Fruit fly (Drosophila melanogaster) whole organism, embryonic: Measurements from ENCODE around the gene Sec23.
A peak's percentile ranks its signal among the peaks of the same experiment; 100 is the strongest.

ENCODE experiments used
- ATbp ChIP-seq: fragments of 200-800 bp; sonication (Bioruptor generic); optimal IDR thresholded peaks from 2 replicates; lab custom pipeline; 2017; ENCODE audit warnings: missing biosample characterization, mild to moderate bottlenecking, missing genetic modification characterization, missing genetic modification reagents
- Antp ChIP-seq: fragments of 200-800 bp; sonication (Bioruptor generic); optimal IDR thresholded peaks from 3 replicates; lab custom pipeline; 2016; ENCODE audit warnings: missing biosample characterization, missing genetic modification characterization
- Atf-2 ChIP-seq: fragments of 200-800 bp; sonication (Bioruptor generic); optimal IDR thresholded peaks from 2 replicates; lab custom pipeline; 2016; ENCODE audit warnings: missing biosample characterization, missing genetic modification characterization
- Atf3 ChIP-seq: fragments of 200-800 bp; sonication (Bioruptor generic); optimal IDR thresholded peaks from 3 replicates; lab custom pipeline; 2016; ENCODE audit warnings: missing biosample characterization, missing genetic modification characterization
- B-H1 ChIP-seq: fragments of 200-800 bp; sonication (Bioruptor generic); IDR thresholded peaks from 3 replicates; pipeline ENCODE4 v1.3.6; 2022; ENCODE audit warnings: missing biosample characterization, missing genetic modification characterization
- CG10431 ChIP-seq: fragments of 200-800 bp; sonication (Bioruptor generic); optimal IDR thresholded peaks from 3 replicates; lab custom pipeline; 2018; ENCODE audit warnings: missing biosample characterization, mild to moderate bottlenecking, missing genetic modification characterization
- CG11560 ChIP-seq: fragments of 200-800 bp; sonication (Bioruptor generic); IDR thresholded peaks from 3 replicates; pipeline ENCODE4 v1.3.6; 2022; ENCODE audit warnings: missing biosample characterization, missing genetic modification characterization
- CG12219 ChIP-seq: fragments of 200-800 bp; sonication (Bioruptor generic); optimal IDR thresholded peaks from 3 replicates; lab custom pipeline; 2018; ENCODE audit warnings: missing biosample characterization, mild to moderate bottlenecking, missing genetic modification characterization
- CG15479 ChIP-seq: fragments of 200-800 bp; sonication (Bioruptor generic); optimal IDR thresholded peaks from 3 replicates; lab custom pipeline; 2019; ENCODE audit warnings: missing biosample characterization, mild to moderate bottlenecking, missing genetic modification characterization, moderate library complexity
- CG1602 ChIP-seq: fragments of 200-800 bp; sonication (Bioruptor generic); optimal IDR thresholded peaks from 3 replicates; lab custom pipeline; 2016; ENCODE audit warnings: missing biosample characterization, missing genetic modification characterization
- CG16863 ChIP-seq: fragments of 200-800 bp; sonication (Bioruptor generic); optimal IDR thresholded peaks from 3 replicates; lab custom pipeline; 2016; ENCODE audit warnings: missing biosample characterization, missing genetic modification characterization
- CG30431 ChIP-seq: fragments of 200-800 bp; sonication (Bioruptor generic); optimal IDR thresholded peaks from 2 replicates; lab custom pipeline; 2017; ENCODE audit warnings: missing biosample characterization, missing genetic modification characterization
- CG3065 ChIP-seq: fragments of 200-800 bp; sonication (Bioruptor generic); optimal IDR thresholded peaks from 2 replicates; lab custom pipeline; 2016; ENCODE audit warnings: missing biosample characterization, missing genetic modification characterization
- CG34376 ChIP-seq: fragments of 200-800 bp; sonication (Bioruptor generic); optimal IDR thresholded peaks from 2 replicates; lab custom pipeline; 2018; ENCODE audit warnings: missing biosample characterization, mild to moderate bottlenecking, missing genetic modification characterization
- CG42726 ChIP-seq: fragments of 200-800 bp; sonication (Bioruptor generic); IDR thresholded peaks from 2 replicates; pipeline ENCODE4 v1.3.6; 2022; ENCODE audit warnings: missing biosample characterization, missing genetic modification characterization; ENCODE audit not compliant: partially characterized antibody
- CG5953 ChIP-seq: fragments of 200-800 bp; sonication (Bioruptor generic); IDR thresholded peaks from 2 replicates; pipeline ENCODE4 v1.3.6; 2022; ENCODE audit warnings: missing biosample characterization, missing genetic modification characterization
- CG6813 ChIP-seq: fragments of 200-800 bp; sonication (Bioruptor generic); optimal IDR thresholded peaks from 2 replicates; lab custom pipeline; 2017; ENCODE audit warnings: missing biosample characterization, missing genetic modification characterization, mild to moderate bottlenecking, moderate library complexity, missing genetic modification reagents
- CG8089 ChIP-seq: fragments of 200-800 bp; sonication (Bioruptor generic); optimal IDR thresholded peaks from 3 replicates; lab custom pipeline; 2016; ENCODE audit warnings: missing biosample characterization, missing genetic modification characterization
- CG9876 ChIP-seq: fragments of 200-800 bp; sonication (Bioruptor generic); optimal IDR thresholded peaks from 2 replicates; lab custom pipeline; 2016; ENCODE audit warnings: missing biosample characterization, missing genetic modification characterization
- CrebB ChIP-seq: fragments of 200-800 bp; sonication (Bioruptor generic); optimal IDR thresholded peaks from 3 replicates; lab custom pipeline; 2018; ENCODE audit warnings: missing biosample characterization, mild to moderate bottlenecking, missing genetic modification characterization
- D ChIP-seq, 2 experiments: fragments of 200-800 bp in 1 of 2; fragments of >200 bp in 1 of 2; sonication (Bioruptor generic) in 1 of 2; optimal IDR thresholded peaks; 2 replicates in 1 of 2; 3 replicates in 1 of 2; lab custom pipeline; 2017; ENCODE audit warnings: mild to moderate bottlenecking in 1 of 2, missing biosample characterization in 1 of 2, missing genetic modification characterization in 1 of 2, missing genetic modification reagents in 1 of 2
- Dad ChIP-seq: fragments of 200-800 bp; sonication (Bioruptor generic); optimal IDR thresholded peaks from 3 replicates; lab custom pipeline; 2016; ENCODE audit warnings: missing biosample characterization, missing genetic modification characterization
- Deaf1 ChIP-seq: fragments of 200-800 bp; optimal IDR thresholded peaks from 3 replicates; lab custom pipeline; 2019; ENCODE audit warnings: missing biosample characterization, mild to moderate bottlenecking, missing genetic modification characterization, moderate library complexity
- Dfd ChIP-seq, 2 experiments: fragments of >200 bp; optimal IDR thresholded peaks; 2 replicates each; lab custom pipeline; 2017; ENCODE audit warnings: missing biosample characterization in 2 of 2, missing genetic modification characterization in 2 of 2
- Doc3 ChIP-seq: fragments of 200-800 bp; sonication (Bioruptor generic); IDR thresholded peaks from 3 replicates; pipeline ENCODE4 v1.3.6; 2022; ENCODE audit warnings: missing biosample characterization, missing genetic modification characterization; ENCODE audit not compliant: partially characterized antibody
- Eip74EF ChIP-seq, 2 experiments: fragments of 200-800 bp in 1 of 2; fragments of >200 bp in 1 of 2; sonication (Bioruptor generic) in 1 of 2; optimal IDR thresholded peaks; 2 replicates each; lab custom pipeline; 2017 to 2019; ENCODE audit warnings: missing biosample characterization in 2 of 2, missing genetic modification characterization in 2 of 2, mild to moderate bottlenecking in 1 of 2, moderate library complexity in 1 of 2
- Gsc ChIP-seq: fragments of 200-800 bp; sonication (Bioruptor generic); IDR thresholded peaks from 2 replicates; pipeline ENCODE4 v1.3.6; 2022; ENCODE audit warnings: missing biosample characterization, missing genetic modification characterization
- H2.0 ChIP-seq: fragments of 200-800 bp; sonication (Bioruptor generic); IDR thresholded peaks from 2 replicates; pipeline ENCODE4 v1.3.6; 2022; ENCODE audit warnings: missing biosample characterization, missing genetic modification characterization
- HmgZ ChIP-seq: fragments of 200-800 bp; sonication (Bioruptor generic); optimal IDR thresholded peaks from 2 replicates; lab custom pipeline; 2018; ENCODE audit warnings: missing biosample characterization, mild to moderate bottlenecking, missing genetic modification characterization
- Neu2 ChIP-seq: fragments of 200-800 bp; sonication (Bioruptor generic); optimal IDR thresholded peaks from 3 replicates; lab custom pipeline; 2016; ENCODE audit warnings: missing biosample characterization, missing genetic modification characterization, borderline replicate concordance
- Opbp ChIP-seq: fragments of 200-800 bp; sonication (Bioruptor generic); IDR thresholded peaks from 3 replicates; pipeline ENCODE4 v1.3.6; 2022; ENCODE audit warnings: missing biosample characterization, missing genetic modification characterization; ENCODE audit not compliant: partially characterized antibody
- Rx ChIP-seq: fragments of 200-800 bp; sonication (Bioruptor generic); IDR thresholded peaks from 2 replicates; pipeline ENCODE4 v1.3.6; 2022; ENCODE audit warnings: missing biosample characterization, missing genetic modification characterization
- Sry-δ ChIP-seq: fragments of 200-800 bp; sonication (Bioruptor generic); optimal IDR thresholded peaks from 2 replicates; lab custom pipeline; 2016; ENCODE audit warnings: missing biosample characterization, missing genetic modification characterization
- Stat92E ChIP-seq, 3 experiments: fragments of >200 bp in 2 of 3; fragments of 200-800 bp in 1 of 3; sonication (Bioruptor generic) in 1 of 3; optimal IDR thresholded peaks; 2 replicates each; lab custom pipeline; 2017 to 2019; ENCODE audit warnings: missing biosample characterization in 3 of 3, missing genetic modification characterization in 3 of 3, mild to moderate bottlenecking in 1 of 3, moderate library complexity in 1 of 3
- Trl ChIP-seq, 3 experiments: fragments of >200 bp in 2 of 3; fragments of 200-800 bp in 1 of 3; sonication (Bioruptor generic) in 1 of 3; optimal IDR thresholded peaks; 2 replicates in 1 of 3; 3 replicates in 2 of 3; lab custom pipeline; 2016 to 2017; ENCODE audit warnings: missing biosample characterization in 1 of 3, missing genetic modification characterization in 1 of 3
- bbx ChIP-seq: fragments of 200-800 bp; sonication (Bioruptor generic); IDR thresholded peaks from 2 replicates; pipeline ENCODE4 v1.3.6; 2022; ENCODE audit warnings: missing biosample characterization, missing genetic modification characterization; ENCODE audit not compliant: partially characterized antibody
- chm ChIP-seq: fragments of 200-800 bp; sonication (Bioruptor generic); IDR thresholded peaks from 2 replicates; pipeline ENCODE4 v1.3.6; 2022; ENCODE audit warnings: missing biosample characterization, missing genetic modification characterization
- ci ChIP-seq: fragments of 200-800 bp; sonication (Bioruptor generic); IDR thresholded peaks from 3 replicates; pipeline ENCODE4 v1.3.6; 2022; ENCODE audit warnings: missing biosample characterization, missing genetic modification characterization
- dimm ChIP-seq: fragments of 200-800 bp; sonication (Bioruptor generic); IDR thresholded peaks from 2 replicates; pipeline ENCODE4 v1.3.6; 2022; ENCODE audit warnings: missing biosample characterization, missing genetic modification characterization
- fd102C ChIP-seq: fragments of 200-800 bp; sonication (Bioruptor generic); optimal IDR thresholded peaks from 2 replicates; lab custom pipeline; 2018; ENCODE audit warnings: missing biosample characterization, mild to moderate bottlenecking, missing genetic modification characterization, moderate library complexity
- fd64A ChIP-seq: fragments of 200-800 bp; sonication (Bioruptor generic); optimal IDR thresholded peaks from 3 replicates; lab custom pipeline; 2018; ENCODE audit warnings: missing biosample characterization, mild to moderate bottlenecking, missing genetic modification characterization
- grn ChIP-seq: fragments of 200-800 bp; sonication (Bioruptor generic); optimal IDR thresholded peaks from 3 replicates; lab custom pipeline; 2017; ENCODE audit warnings: missing biosample characterization, missing genetic modification characterization
- ham ChIP-seq: fragments of 200-800 bp; sonication (Bioruptor generic); IDR thresholded peaks from 2 replicates; pipeline ENCODE4 v1.3.6; 2022; ENCODE audit warnings: missing biosample characterization, missing genetic modification characterization
- lab ChIP-seq: fragments of 200-800 bp; sonication (Bioruptor generic); optimal IDR thresholded peaks from 3 replicates; lab custom pipeline; 2017; ENCODE audit warnings: missing biosample characterization, missing genetic modification characterization, mild to moderate bottlenecking, moderate library complexity, missing genetic modification reagents
- onecut ChIP-seq: fragments of 200-800 bp; sonication (Bioruptor generic); IDR thresholded peaks from 2 replicates; pipeline ENCODE4 v1.3.6; 2022; ENCODE audit warnings: missing biosample characterization, missing genetic modification characterization
- sd ChIP-seq: fragments of 200-800 bp; sonication (Bioruptor generic); optimal IDR thresholded peaks from 3 replicates; lab custom pipeline; 2018; ENCODE audit warnings: missing biosample characterization, mild to moderate bottlenecking, missing genetic modification characterization, moderate library complexity
- ttk ChIP-seq: fragments of 200-800 bp; sonication (Bioruptor generic); IDR thresholded peaks from 2 replicates; pipeline ENCODE4 v2.1.2; 2022; ENCODE audit warnings: missing biosample characterization, missing genetic modification characterization
- zf30C ChIP-seq: fragments of 200-800 bp; sonication (Bioruptor generic); optimal IDR thresholded peaks from 3 replicates; lab custom pipeline; 2018; ENCODE audit warnings: missing biosample characterization, mild to moderate bottlenecking, missing genetic modification characterization

Sec23 gene

DNA sequence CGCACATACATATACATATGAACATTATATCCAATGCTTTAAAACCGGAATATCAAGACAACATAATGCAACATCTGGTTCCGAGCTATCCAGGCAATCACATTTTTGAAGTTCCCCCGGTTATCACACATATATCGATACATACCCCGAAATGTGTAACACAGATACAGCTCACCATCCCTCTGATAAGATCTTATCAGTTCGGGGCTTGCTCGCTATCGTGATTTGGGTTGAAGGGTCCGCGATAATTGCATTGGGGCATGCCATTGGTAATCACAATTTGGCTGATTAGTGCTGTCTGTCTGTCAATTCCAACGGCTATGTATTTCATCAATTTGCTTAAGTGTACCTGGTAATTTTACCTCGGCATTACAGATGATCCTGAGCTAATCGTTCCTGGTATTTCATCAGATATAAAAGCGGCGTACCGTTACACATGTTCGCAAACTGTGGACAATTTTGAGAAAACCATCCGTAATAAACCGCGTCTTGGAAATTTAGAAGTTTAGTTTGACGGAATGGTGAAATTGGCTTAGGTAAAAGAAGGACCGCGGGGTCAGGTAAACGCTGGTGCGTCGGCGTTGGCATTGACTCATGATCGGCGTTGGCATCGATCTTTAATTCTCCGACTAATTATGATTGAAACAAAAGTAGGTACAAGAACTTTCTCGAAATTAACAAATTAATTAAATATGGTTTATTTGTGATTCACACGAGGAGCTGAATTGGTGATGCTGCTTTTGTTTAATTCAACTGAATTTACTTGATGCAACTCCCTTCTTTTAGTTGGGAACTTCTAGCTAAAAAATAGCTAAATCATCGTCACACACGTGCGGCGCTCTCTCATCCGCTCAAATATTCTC, 23.2 kb downstream of the Sec23 start (continued):
- TF ChIP-seq lab: peak; percentile 2
- TF ChIP-seq Trl (optimal IDR thresholded peaks at IDR 0.05; lab: Kevin White, UChicago): peak; percentile 88 to 89
- TF ChIP-seq Trl (GFP tag; optimal IDR thresholded peaks at IDR 0.05; lab: Kevin White, UChicago): no peak
- no peak for TF ChIP-seq CG12219 (GFP tag; lab: Kevin White, UChicago)
- no peak for TF ChIP-seq zf30C (GFP tag; lab: Kevin White, UChicago)
- no peak for TF ChIP-seq Rx
- TF ChIP-seq CG6813 (GFP tag; lab: Kevin White, UChicago): no peak
- no peak for TF ChIP-seq dimm
- TF ChIP-seq Sry-δ (GFP tag; lab: Kevin White, UChicago): no peak
- TF ChIP-seq CG16863: no peak
- TF ChIP-seq CG34376 (GFP tag; lab: Kevin White, UChicago): no peak
- TF ChIP-seq CG42726: no peak
- no peak for TF ChIP-seq fd102C (GFP tag; lab: Kevin White, UChicago)
- TF ChIP-seq CG11560 (tag; lab: Robert Waterston, UW): no peak
- peak; percentile 100 for TF ChIP-seq grn (GFP tag; lab: Kevin White, UChicago)
- TF ChIP-seq Dfd (GFP tag; optimal IDR thresholded peaks at IDR 0.05; lab: Kevin White, UChicago): no peak
- no peak for TF ChIP-seq D (optimal IDR thresholded peaks at IDR 0.05; lab: Kevin White, UChicago)
- no peak for TF ChIP-seq D (GFP tag; optimal IDR thresholded peaks at IDR 0.05; lab: Kevin White, UChicago)
- peak; percentile 27; the same call in 1 of the 2 replicates for TF ChIP-seq bbx (GFP tag; lab: Robert Waterston, UW)
- no peak for TF ChIP-seq CG5953 (GFP tag; lab: Robert Waterston, UW)
- TF ChIP-seq Eip74EF (GFP tag; optimal IDR thresholded peaks at IDR 0.05; lab: Kevin White, UChicago): no peak
- peak; percentile 59 for TF ChIP-seq sd (tag; lab: Kevin White, UChicago)
- TF ChIP-seq chm (GFP tag; lab: Robert Waterston, UW): no peak
- no peak for TF ChIP-seq B-H1
- no peak for TF ChIP-seq CrebB (tag; lab: Kevin White, UChicago)
- no peak for TF ChIP-seq CG30431 (GFP tag; lab: Kevin White, UChicago)
- TF ChIP-seq Opbp (GFP tag; lab: Robert Waterston, UW): no peak
- TF ChIP-seq Neu2 (GFP tag; lab: Kevin White, UChicago): no peak
- TF ChIP-seq Atf3 (GFP tag; lab: Kevin White, UChicago): no peak
- no peak for TF ChIP-seq Antp
- TF ChIP-seq CG8089 (GFP tag; lab: Kevin White, UChicago): no peak
- no peak for TF ChIP-seq ham (GFP tag; lab: Robert Waterston, UW)
- TF ChIP-seq CG10431 (GFP tag; lab: Kevin White, UChicago): no peak
- TF ChIP-seq ATbp (GFP tag; lab: Kevin White, UChicago): no peak
- no peak for TF ChIP-seq Doc3
- no peak for TF ChIP-seq ci
- no peak for TF ChIP-seq H2.0 (GFP tag; lab: Robert Waterston, UW)
- no peak for TF ChIP-seq Gsc (GFP tag; lab: Robert Waterston, UW)
- TF ChIP-seq fd64A (GFP tag; lab: Kevin White, UChicago): no peak
- TF ChIP-seq CG1602 (GFP tag; lab: Kevin White, UChicago): no peak
- no peak for TF ChIP-seq HmgZ
- no peak for TF ChIP-seq Dad (GFP tag; lab: Kevin White, UChicago)
- TF ChIP-seq CG3065 (GFP tag; lab: Kevin White, UChicago): no peak
- TF ChIP-seq CG9876 (GFP tag; lab: Kevin White, UChicago): no peak
- TF ChIP-seq onecut: no peak
- TF ChIP-seq Stat92E (GFP tag; optimal IDR thresholded peaks at IDR 0.05; lab: Kevin White, UChicago): no peak
- TF ChIP-seq Deaf1: no peak
- peak; percentile 90 for TF ChIP-seq CG15479
- TF ChIP-seq Atf-2: no peak
- no peak for TF ChIP-seq ttk (GFP tag; lab: Robert Waterston, UW)
